Fruit fly (Drosophila melanogaster) whole organism, larva: ENCODE measurements around the gene up.
A peak's percentile ranks its signal among the peaks of the same experiment; 100 is the strongest.

Experiments used
- noc ChIP-seq: fragments of 200-800 bp; sonication (Bioruptor generic); optimal IDR thresholded peaks from 3 replicates; lab custom pipeline; 2019; ENCODE audit warnings: missing biosample characterization, mild to moderate bottlenecking, missing genetic modification characterization, moderate library complexity

Gene up

DNA sequence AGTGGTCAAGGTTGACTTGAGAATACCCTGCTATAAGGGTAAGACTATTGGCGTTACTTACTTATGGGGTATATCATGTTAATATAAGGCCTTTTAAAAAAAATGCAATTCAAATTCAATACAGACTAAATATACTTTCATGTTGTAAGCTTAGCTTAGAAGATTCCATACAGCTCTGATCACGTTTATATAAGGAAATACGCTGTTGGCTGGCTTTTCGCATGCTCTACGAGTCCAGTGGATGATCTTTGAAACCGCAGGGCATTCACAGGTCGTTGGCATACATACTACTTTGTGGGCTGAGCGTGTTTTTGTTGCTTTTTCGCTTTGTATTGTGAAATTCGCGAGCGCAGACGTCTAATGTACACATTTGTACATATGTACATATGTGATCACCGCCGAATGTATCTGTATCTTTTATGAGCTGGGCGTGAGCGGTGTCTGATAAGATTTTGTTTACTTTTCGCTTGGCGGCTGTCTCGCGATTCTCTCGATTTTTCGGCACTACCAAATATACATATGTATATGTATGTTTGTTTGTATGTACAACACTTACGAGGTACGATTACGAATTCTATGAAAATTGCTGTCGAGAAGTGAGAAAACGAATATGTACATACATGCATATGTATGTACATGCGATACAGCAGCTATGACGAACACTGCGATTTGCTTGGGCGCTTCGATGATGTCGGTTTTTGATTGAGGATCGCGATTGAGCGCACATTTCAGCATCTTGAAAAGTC is 32.0 kb upstream of the up start:
- peak; percentile 91 for TF ChIP-seq noc

DNA sequence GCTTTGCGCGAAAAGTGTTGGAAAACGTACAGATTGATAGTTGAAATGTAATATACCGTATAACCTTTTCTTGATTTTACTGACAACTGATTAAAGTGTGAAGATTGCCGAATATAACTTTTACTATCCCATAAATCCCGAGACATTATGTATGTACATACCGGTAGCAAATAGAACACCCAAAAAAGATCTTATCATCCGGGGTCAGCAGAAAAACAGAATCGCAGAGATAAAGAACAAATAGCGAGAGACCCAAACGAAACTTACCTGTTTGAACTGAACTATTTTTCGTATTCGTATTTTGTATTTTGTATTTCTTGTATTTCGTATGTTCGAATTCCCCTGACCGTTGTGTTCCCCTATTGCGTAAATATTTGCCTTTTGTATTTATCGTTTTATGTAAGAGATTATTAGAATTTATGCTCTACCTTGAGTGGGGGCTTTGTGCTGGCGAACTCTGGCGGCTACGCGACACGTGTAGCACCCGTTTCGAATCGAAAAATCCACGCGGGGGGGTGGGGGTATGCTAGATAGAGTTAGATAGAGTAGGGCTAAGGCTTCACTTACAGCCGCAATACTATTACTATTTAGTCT is 31.0 kb upstream of the up start:
- TF ChIP-seq noc: no peak

DNA sequence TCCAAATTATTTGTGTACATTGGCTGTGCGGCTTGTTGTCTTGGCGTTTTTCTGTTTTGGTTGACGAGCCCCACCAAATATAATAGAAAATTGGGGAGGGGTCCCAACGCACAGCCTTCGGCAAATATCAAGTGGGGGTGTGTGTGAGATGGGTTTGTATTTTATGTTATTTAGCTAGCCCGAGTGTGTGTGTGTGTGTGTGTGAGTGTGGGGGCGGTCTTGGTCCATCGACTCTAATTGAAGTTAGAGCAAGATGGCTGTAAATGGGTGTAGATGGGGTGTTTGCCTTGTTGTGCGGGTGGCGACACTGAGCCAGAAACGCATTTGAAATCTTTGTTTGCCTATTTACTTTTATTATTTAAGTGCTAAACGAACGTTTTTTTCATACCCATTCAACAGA is 30.2 kb upstream of the up start:
- TF ChIP-seq noc: peak; percentile 12

DNA sequence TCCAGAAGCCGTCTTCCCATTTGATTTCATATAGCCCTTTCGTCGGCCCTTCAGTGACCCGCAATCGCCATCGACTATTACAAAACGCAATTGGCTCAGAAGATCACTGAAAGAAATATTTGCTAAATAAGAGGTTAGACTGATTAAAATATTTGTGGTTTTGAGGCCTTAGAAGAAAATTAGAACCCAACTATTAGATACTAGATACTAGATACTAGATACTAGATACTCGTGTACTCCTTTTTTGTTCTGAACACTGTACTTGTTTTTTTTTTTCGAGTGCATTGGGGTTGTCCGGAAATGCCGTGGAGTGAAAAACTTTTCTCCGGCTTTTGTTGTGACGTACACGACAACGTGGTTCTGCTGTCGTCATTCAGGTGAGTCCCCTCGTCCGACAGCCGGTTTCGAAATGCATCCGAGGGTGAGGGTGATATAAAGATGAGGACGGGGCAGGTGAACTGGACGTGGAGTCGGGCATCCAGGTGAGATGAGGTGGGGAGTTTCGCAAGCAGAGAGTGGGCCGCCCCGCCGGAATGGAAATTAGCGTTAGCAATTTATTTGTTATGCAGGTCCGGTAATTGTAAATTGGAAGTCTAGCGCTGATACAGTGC is 28.0 kb upstream of the up start:
- no peak for TF ChIP-seq noc

DNA sequence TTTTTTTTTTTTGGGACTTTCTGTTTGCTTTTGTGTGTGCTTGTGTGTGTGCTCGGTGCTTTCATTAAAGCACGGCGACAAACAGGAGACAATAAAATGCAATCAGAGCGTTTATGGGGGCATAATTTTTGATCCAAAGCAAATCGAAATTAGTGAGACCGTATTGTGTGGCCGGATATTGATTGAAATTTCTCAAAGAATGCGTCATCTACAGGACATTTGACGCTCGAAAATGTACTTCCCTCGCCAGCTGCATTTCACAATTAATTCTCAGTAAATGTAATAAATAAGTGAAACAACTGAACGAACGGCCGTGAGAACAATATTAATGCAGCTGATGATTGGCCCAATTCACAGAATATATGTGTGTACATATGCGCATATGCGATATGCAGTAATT is 27.0 kb upstream of the up start:
- TF ChIP-seq noc: no peak

DNA sequence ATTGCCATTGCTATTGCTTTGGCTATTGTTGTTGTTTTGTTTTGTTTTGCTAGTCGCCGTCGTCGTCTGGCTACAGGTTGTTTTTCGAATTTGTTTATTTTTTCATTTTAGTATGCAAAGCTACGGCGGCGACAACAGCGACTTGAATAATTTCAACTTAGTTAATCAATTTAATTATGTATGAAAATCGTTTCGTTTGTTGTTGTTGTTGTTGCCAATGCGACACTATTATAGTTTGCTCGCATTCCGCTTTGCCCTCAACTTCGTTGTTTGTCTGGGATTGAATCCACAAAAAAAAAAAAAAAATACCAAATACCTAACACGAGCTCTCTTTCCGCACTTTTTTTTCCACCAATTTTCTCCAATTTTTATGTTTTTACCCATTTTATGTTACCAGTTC is 25.5 kb upstream of the up start:
- no peak for TF ChIP-seq noc

DNA sequence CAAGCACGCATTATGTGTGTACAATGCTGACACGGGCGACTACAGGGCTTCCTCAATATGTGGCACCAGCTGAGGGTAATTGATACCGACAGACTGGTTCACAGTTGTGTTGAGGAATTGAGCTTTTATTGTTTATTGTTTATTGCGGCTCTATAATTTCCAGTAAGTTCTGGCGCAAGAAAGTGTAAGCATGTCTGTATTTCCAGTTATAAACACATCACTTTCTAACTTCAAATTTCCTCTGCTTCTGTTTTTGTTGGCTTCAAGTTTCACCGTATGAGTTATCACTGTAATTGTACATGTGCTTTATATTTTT is 24.2 kb upstream of the up start:
- TF ChIP-seq noc: peak; percentile 71

DNA sequence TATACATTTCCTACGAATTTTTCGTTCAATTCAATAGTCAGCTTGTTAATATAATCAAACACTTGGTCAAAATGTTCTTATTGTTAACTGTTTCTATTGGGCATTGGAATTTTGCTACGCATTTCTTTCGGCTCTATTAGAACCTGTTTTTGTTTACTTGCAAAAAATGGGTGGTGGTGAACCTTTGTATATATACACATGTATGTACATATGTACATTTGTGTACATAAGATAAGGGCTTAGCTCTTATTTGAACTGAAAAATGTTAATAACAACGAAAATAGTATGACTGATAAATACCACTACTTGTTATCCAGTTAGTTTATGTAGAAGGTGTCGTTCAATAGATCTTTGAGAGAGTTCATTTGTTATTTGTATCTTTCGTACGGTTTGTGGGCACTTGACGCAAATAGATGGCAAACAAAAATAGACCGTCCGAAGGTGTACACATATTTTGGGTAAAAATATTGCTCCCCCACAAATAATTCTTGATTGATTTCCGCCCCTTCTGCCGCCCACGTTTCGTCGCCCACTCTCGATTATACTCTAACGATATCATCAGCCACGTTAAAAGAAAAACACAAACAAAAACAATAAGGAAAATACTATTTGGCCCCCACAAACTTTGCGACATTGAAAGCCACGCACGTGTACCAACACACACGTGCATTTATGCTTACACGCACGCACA is 23.7 kb upstream of the up start:
- TF ChIP-seq noc: no peak

DNA sequence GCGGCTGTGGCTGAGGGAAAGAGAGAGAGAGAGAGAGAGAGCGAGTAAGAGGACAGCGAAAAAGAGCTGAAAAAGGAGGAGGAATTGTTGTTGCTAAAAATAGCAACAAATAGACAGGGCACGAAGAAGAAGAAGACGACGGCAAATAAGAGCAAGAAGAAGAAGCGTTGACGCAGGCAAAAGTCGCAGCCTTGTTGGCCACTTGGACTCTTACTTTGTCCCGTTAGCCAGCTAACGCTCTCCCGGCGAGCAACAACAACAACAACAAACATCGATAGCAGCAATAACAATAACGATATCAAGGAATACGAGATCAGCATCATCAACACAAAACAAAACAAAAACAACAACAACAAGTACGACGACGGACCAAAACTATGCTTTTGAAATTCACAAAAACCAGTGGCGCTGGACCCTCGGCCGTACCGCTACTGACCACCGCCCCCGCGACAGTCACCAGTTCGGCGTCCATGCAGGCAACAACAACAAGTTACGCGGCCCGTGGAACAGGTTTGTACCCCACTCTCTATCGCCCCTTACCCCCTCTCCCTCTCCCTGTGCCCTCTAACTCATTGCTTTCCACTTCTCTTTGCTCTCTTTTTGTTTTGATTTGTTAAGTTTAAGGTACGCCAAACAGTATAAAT is 22.8 kb upstream of the up start:
- TF ChIP-seq noc: no peak

DNA sequence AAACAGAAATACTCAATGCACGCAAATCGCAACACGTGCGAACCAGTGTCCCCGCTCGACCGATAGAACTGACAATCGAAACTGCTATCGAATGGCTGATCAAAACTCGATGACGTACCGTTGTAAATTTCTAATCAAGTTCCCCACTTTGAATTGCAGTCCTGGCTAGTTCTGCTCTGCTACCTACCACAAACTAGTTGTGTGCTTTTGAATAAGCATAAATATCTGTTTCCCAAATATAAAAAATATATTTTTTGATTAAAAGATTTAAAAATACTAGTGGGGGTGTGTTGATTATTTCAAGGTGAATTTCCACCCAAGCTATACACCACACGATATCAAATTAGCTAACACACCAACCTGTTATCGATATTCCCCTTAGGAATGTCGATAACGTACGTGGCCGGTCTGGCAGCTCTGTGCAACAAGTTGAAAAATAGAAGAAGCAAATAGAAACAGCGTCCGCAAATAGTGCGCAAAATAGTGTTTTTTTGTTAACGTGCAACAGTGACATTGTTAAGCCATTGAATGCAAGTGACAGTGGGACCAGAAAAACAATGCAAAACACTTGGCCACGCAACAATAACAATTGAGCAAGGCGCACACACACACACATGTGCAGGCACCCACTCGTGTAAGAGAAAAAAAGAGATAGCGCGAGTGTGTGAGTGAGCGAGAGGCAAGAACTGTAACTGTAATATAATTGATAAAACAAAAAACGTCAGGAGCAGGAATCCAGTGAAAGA is 22.1 kb upstream of the up start, which contains the start of the genes CG2691 and NFAT:
Gene CG2691 (minus strand): TSS at position 75 of the 746 bp plus-strand sequence.
Gene NFAT (plus strand): TSS at position 412 of the 746 bp plus-strand sequence.
- no peak for TF ChIP-seq noc

DNA sequence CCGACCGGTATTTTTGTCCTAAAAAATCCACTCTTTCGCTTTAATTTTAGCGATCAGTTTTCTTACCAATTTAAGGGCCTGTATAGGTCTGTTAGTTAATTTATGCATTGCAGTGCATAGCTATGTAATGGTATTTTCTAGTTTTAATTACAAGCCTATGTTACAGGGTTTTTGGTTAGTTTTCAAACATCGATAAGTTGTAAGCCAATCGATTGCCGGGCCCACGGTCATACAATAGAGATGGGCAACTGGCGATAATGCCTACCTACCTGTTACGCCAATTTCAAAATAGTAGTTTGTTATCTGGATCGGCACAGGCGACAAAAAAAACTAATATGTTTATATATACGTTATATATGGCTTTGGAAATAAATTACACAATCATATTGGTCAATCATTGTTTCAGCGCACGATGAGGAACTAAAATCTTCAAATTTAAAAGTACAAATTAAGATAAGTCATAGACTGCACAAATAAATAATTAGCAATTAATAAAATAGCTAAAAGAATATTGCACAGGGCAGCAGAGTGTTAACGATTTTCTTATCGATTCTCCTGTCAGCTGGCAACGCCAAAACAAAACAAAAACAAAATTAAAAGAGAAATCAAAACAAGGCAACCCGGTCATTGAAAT is 14.2 kb upstream of the up start, which contains the start of the genes tth and Tango2:
Gene tth (minus strand): TSS at position 170 of the 634 bp plus-strand sequence.
Gene Tango2 (plus strand): TSS at position 573 of the 634 bp plus-strand sequence.
- peak; percentile 92 for TF ChIP-seq noc

DNA sequence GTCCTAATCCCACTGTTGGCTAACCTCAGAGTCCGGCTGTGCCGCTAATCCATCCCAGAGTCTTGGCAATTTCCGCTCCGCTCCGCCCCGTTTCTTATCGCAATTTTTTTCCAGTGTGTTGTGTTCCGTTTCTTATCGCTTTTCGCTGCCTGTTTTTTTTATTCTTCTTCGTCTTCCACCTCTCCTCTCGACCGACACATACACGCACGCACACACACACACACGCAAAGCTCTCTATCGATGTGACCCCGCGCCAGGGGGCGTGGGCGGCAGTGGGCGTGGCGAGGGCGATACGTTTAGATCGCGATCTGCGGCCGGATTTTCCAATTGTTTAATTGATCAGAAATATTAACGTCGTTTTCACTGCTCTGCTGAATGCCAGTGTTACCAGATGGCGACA is 13.6 kb upstream of the up start:
- TF ChIP-seq noc: peak; percentile 4

DNA sequence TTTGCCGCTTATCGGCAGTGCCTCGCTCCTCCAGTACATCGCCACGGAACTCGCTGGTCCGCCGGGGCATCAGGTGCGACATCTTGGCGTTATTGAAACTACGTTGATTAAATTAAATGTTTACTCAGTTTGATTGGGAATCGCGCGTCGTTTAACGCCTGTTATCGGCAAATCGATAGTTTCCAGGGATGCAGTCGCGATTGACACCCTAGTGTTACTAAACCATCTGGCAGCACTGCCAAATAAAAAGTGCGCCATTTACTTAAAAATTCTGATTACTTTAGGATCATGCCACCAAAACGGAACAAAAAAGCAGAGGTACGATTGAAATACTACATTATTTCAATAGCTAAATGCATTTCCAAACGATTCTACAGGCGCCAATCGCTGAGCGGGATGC is 9.5 kb upstream of the up start, which contains the start of the genes Ndc80 and BthD:
Gene Ndc80 (minus strand): TSS at position 179 of the 400 bp plus-strand sequence.
Gene BthD (plus strand): TSS at position 248 of the 400 bp plus-strand sequence.
- TF ChIP-seq noc: no peak

DNA sequence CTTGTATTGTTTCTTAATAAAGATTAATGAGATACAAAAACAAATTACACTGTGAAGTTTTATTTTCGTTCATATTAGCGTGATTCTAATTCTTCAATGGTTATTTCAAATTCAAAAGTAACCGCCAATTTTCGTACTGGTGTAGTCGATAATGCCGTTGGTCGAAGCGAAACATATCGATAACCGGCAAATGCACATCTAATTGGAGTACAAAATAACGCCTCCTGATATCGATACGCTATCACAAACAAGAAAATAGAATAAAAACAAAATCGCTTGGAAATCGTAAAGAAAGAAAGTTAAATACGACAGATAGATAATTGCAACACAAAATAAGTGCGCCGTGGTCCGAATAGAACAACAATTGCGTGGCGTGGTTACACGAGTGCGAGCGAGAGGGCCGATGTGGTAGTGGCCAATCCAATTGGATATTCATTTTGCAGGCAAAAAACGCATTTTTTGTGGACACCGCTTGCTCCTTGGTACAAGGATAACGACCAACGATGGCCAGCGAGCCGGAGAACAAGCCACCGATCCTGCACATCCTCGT is 3.6 kb upstream of the up start:
- no peak for TF ChIP-seq noc

DNA sequence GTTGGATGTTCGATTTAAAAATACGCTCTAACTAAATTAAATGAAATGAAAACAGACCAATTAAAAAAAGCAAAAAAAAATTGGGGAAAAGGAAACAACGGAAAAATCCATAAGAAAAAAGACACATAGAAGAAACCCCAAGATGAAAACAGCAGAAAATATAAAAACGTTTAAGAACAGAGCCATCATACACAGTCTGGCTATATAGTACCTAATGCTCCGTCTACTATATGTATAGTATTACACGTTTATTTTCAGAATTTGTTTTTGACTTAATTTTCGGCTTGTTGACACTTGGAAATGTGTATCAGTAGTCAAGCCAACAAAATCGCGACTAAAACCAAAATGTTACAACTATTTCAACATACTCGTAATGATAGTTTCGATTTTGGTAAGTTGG is 3.0 kb upstream of the up start, which contains the start of gene CG11178:
Gene CG11178 (plus strand): TSS at position 301 of the 400 bp plus-strand sequence.
- no peak for TF ChIP-seq noc
